Fruit fly (Drosophila melanogaster): ENCODE data around the gene CG1105.

Gene CG1105

dm6 chr3R:7090337-7090830 lies 23.4 kb upstream of the CG1105 start (continued):
- TF ChIP-seq pros (GFP tag; optimal IDR thresholded peaks at IDR 0.05): peak; percentile 36
- TF ChIP-seq CG13424 (tag; optimal IDR thresholded peaks at IDR 0.05): no peak
- TF ChIP-seq Fer1 (GFP tag; optimal IDR thresholded peaks at IDR 0.05): peak; percentile 37
- TF ChIP-seq CG14050 (GFP tag; IDR thresholded peaks at IDR 0.05): no peak
- 0 out of 2 replicates have a peak, but pooled peaks have one; percentile 7 for TF ChIP-seq CG14441 (GFP tag; IDR thresholded peaks at IDR 0.05)
- TF ChIP-seq maf-S (GFP tag; optimal IDR thresholded peaks at IDR 0.05): no peak
- TF ChIP-seq Ada2b (GFP tag; IDR thresholded peaks at IDR 0.05): no peak
- TF ChIP-seq CG13775 (GFP tag; optimal IDR thresholded peaks at IDR 0.05): no peak
- TF ChIP-seq CG18619 (GFP tag; optimal IDR thresholded peaks at IDR 0.05): no peak
- TF ChIP-seq ash1 (GFP tag; optimal IDR thresholded peaks at IDR 0.05): peak; percentile 33
- TF ChIP-seq CG10654 (GFP tag; optimal IDR thresholded peaks at IDR 0.05): no peak
- TF ChIP-seq CG9932 (GFP tag; IDR thresholded peaks at IDR 0.05): peak; percentile 48
- 0 out of 2 replicates have a peak, but pooled peaks have one; percentile 7 for TF ChIP-seq Atf6 (GFP tag; IDR thresholded peaks at IDR 0.05)
- peak; percentile 61; the same call in 1 of the 3 replicates for TF ChIP-seq CG2199 (GFP tag; IDR thresholded peaks at IDR 0.05)
- no peak for TF ChIP-seq esg (GFP tag; conservative IDR thresholded peaks at IDR 0.05)
- no peak for TF ChIP-seq Tbp (GFP tag; optimal IDR thresholded peaks at IDR 0.05)
- no peak for TF ChIP-seq toy (GFP tag; IDR thresholded peaks at IDR 0.05)
- peak; percentile 31 for TF ChIP-seq CG6854 (GFP tag; optimal IDR thresholded peaks at IDR 0.05)
- TF ChIP-seq seq (GFP tag; IDR thresholded peaks at IDR 0.05): 0 out of 2 replicates have a peak, but pooled peaks have one; percentile 5
- TF ChIP-seq org-1 (GFP tag; optimal IDR thresholded peaks at IDR 0.05): no peak
- no peak for TF ChIP-seq slbo (GFP tag; IDR thresholded peaks at IDR 0.05)
- no peak for TF ChIP-seq ac (GFP tag; optimal IDR thresholded peaks at IDR 0.05)
- TF ChIP-seq BtbVII (GFP tag; optimal IDR thresholded peaks at IDR 0.05): no peak
- TF ChIP-seq Antp (GFP tag; optimal IDR thresholded peaks at IDR 0.05): no peak
- peak; percentile 10 for TF ChIP-seq CG31365 (tag; optimal IDR thresholded peaks at IDR 0.05)
- TF ChIP-seq pnt (GFP tag; optimal IDR thresholded peaks at IDR 0.05): no peak
- TF ChIP-seq CG8359 (GFP tag; optimal IDR thresholded peaks at IDR 0.05; ENCODE audit: borderline replicate concordance): no peak
- no peak for TF ChIP-seq CG9437 (GFP tag; optimal IDR thresholded peaks at IDR 0.05)
- TF ChIP-seq Drgx (GFP tag; IDR thresholded peaks at IDR 0.05): no peak
- TF ChIP-seq Med (GFP tag): no peak
- TF ChIP-seq CG11504 (tag; optimal IDR thresholded peaks at IDR 0.05): no peak
- no peak for TF ChIP-seq CG8290 (GFP tag; optimal IDR thresholded peaks at IDR 0.05)
- peak in 1 of 2 experiments; percentile 48 for TF ChIP-seq CG8290 (tag; optimal IDR thresholded peaks at IDR 0.05)
- TF ChIP-seq BEAF-32 (GFP tag; optimal IDR thresholded peaks at IDR 0.05): no peak
- TF ChIP-seq disco-r (GFP tag; optimal IDR thresholded peaks at IDR 0.05): no peak
- peak; percentile 52 for TF ChIP-seq zf30C (GFP tag; optimal IDR thresholded peaks at IDR 0.05)
- no peak for TF ChIP-seq Hr39 (optimal IDR thresholded peaks at IDR 0.05)
- TF ChIP-seq CG4282 (GFP tag; optimal IDR thresholded peaks at IDR 0.05): no peak
- TF ChIP-seq CG4404 (GFP tag; IDR thresholded peaks at IDR 0.05): no peak
- TF ChIP-seq sob (GFP tag; IDR thresholded peaks at IDR 0.05): 0 out of 2 replicates have a peak, but pooled peaks have one; percentile 15
- no peak for TF ChIP-seq Kr (GFP tag; optimal IDR thresholded peaks at IDR 0.05)
- no peak for TF ChIP-seq CG10209 (GFP tag; optimal IDR thresholded peaks at IDR 0.05)
- TF ChIP-seq CG17328 (GFP tag; IDR thresholded peaks at IDR 0.05): no peak
- no peak for TF ChIP-seq knrl (GFP tag; IDR thresholded peaks at IDR 0.05; ENCODE audit: partially characterized antibody)
- TF ChIP-seq nau (GFP tag; optimal IDR thresholded peaks at IDR 0.05): no peak
- no peak for TF ChIP-seq Atf3 (GFP tag; optimal IDR thresholded peaks at IDR 0.05)
- TF ChIP-seq Hr3 (GFP tag; optimal IDR thresholded peaks at IDR 0.05): no peak
- no peak for TF ChIP-seq CG42726 (GFP tag; IDR thresholded peaks at IDR 0.05; ENCODE audit: partially characterized antibody)
- no peak for TF ChIP-seq CG1024 (GFP tag; IDR thresholded peaks at IDR 0.05)
- peak; percentile 20 for TF ChIP-seq CG2120 (GFP tag; optimal IDR thresholded peaks at IDR 0.05)
- peak; percentile 21 for TF ChIP-seq CG17829 (tag; optimal IDR thresholded peaks at IDR 0.05)
- no peak for TF ChIP-seq CG18011 (GFP tag; optimal IDR thresholded peaks at IDR 0.05)
